Fruit fly (Drosophila melanogaster) whole organism, embryonic: Measurements from ENCODE around the gene Rabex-5.

Experiments used
- CG1024 ChIP-seq: fragments of 200-800 bp; sonication (Bioruptor generic); IDR thresholded peaks from 2 replicates; pipeline ENCODE4 v1.3.6; 2022; ENCODE audit warnings: missing biosample characterization, missing genetic modification characterization
- CG10267 ChIP-seq: fragments of 200-800 bp; sonication (Bioruptor generic); optimal IDR thresholded peaks from 2 replicates; lab custom pipeline; 2018; ENCODE audit warnings: missing biosample characterization, mild to moderate bottlenecking, missing genetic modification characterization, moderate library complexity
- CG11085 ChIP-seq: fragments of 200-800 bp; sonication (Bioruptor generic); IDR thresholded peaks from 2 replicates; pipeline ENCODE4 v1.3.6; 2022; ENCODE audit warnings: missing biosample characterization, missing genetic modification characterization
- CG11696 ChIP-seq: fragments of 200-800 bp; sonication (Bioruptor generic); IDR thresholded peaks from 2 replicates; pipeline ENCODE4 v1.3.6; 2022; ENCODE audit warnings: missing biosample characterization, missing genetic modification characterization
- CG12236 ChIP-seq: fragments of 200-800 bp; sonication (Bioruptor generic); optimal IDR thresholded peaks from 2 replicates; lab custom pipeline; 2016; ENCODE audit warnings: missing biosample characterization, missing genetic modification characterization
- CG12744 ChIP-seq: fragments of 200-800 bp; sonication (Bioruptor generic); optimal IDR thresholded peaks from 2 replicates; lab custom pipeline; 2016; ENCODE audit warnings: missing biosample characterization, missing genetic modification characterization
- CG14965 ChIP-seq: fragments of 200-800 bp; sonication (Bioruptor generic); optimal IDR thresholded peaks from 2 replicates; lab custom pipeline; 2016; ENCODE audit warnings: missing biosample characterization, missing genetic modification characterization, borderline replicate concordance
- CG17186 ChIP-seq: fragments of 200-800 bp; sonication (Bioruptor generic); optimal IDR thresholded peaks from 3 replicates; lab custom pipeline; 2017; ENCODE audit warnings: missing biosample characterization, missing genetic modification reagents, missing genetic modification characterization
- CG17802 ChIP-seq: fragments of 200-800 bp; sonication (Bioruptor generic); optimal IDR thresholded peaks from 2 replicates; lab custom pipeline; 2018; ENCODE audit warnings: missing biosample characterization, mild to moderate bottlenecking, missing genetic modification characterization, moderate library complexity
- CG1792 ChIP-seq: fragments of 200-800 bp; sonication (Bioruptor generic); optimal IDR thresholded peaks from 2 replicates; lab custom pipeline; 2016; ENCODE audit warnings: missing biosample characterization, missing genetic modification characterization
- CG2678 ChIP-seq: fragments of 200-800 bp; sonication (Bioruptor generic); optimal IDR thresholded peaks from 3 replicates; lab custom pipeline; 2019; ENCODE audit warnings: missing biosample characterization, mild to moderate bottlenecking, missing genetic modification characterization, moderate library complexity
- CG43689 ChIP-seq: fragments of 200-800 bp; sonication (Bioruptor generic); IDR thresholded peaks from 2 replicates; pipeline ENCODE4 v1.3.6; 2022; ENCODE audit warnings: missing biosample characterization, missing genetic modification characterization
- CG6654 ChIP-seq: fragments of 200-800 bp; sonication (Bioruptor generic); optimal IDR thresholded peaks from 2 replicates; lab custom pipeline; 2017; ENCODE audit warnings: missing biosample characterization, mild to moderate bottlenecking, missing genetic modification characterization
- CG7556 ChIP-seq: fragments of 200-800 bp; sonication (Bioruptor generic); optimal IDR thresholded peaks from 2 replicates; lab custom pipeline; 2017; ENCODE audit warnings: missing biosample characterization, mild to moderate bottlenecking, missing genetic modification characterization
- CG8765 ChIP-seq: fragments of 200-800 bp; sonication (Bioruptor generic); IDR thresholded peaks from 2 replicates; pipeline ENCODE4 v1.3.6; 2022; ENCODE audit warnings: missing biosample characterization, missing genetic modification characterization
- CG8924 ChIP-seq: fragments of 200-800 bp; optimal IDR thresholded peaks from 3 replicates; lab custom pipeline; 2019; ENCODE audit warnings: missing biosample characterization, mild to moderate bottlenecking, missing genetic modification characterization, moderate library complexity
- CG9932 ChIP-seq: fragments of 200-800 bp; sonication (Bioruptor generic); IDR thresholded peaks from 2 replicates; pipeline ENCODE4 v1.3.6; 2022; ENCODE audit warnings: missing biosample characterization, missing genetic modification characterization
- CoRest ChIP-seq: fragments of 200-800 bp; sonication (Bioruptor generic); optimal IDR thresholded peaks from 3 replicates; lab custom pipeline; 2018; ENCODE audit warnings: missing biosample characterization, mild to moderate bottlenecking, missing genetic modification characterization, moderate library complexity
- ERR ChIP-seq: fragments of 200-800 bp; sonication (Bioruptor generic); optimal IDR thresholded peaks from 2 replicates; lab custom pipeline; 2016; ENCODE audit warnings: missing biosample characterization, missing genetic modification characterization
- Ets97D ChIP-seq: fragments of 200-800 bp; sonication (Bioruptor generic); optimal IDR thresholded peaks from 3 replicates; lab custom pipeline; 2016; ENCODE audit warnings: missing biosample characterization, missing genetic modification characterization
- H15 ChIP-seq: fragments of 200-800 bp; sonication (Bioruptor generic); IDR thresholded peaks from 3 replicates; pipeline ENCODE4 v1.3.6; 2022; ENCODE audit warnings: missing biosample characterization, missing genetic modification characterization
- HLHmδ ChIP-seq: fragments of 200-800 bp; sonication (Bioruptor generic); optimal IDR thresholded peaks from 2 replicates; lab custom pipeline; 2018; ENCODE audit warnings: missing biosample characterization, mild to moderate bottlenecking, missing genetic modification characterization, moderate library complexity
- Hr3 ChIP-seq: fragments of 200-800 bp; sonication (Bioruptor generic); optimal IDR thresholded peaks from 3 replicates; lab custom pipeline; 2016; ENCODE audit warnings: missing biosample characterization, missing genetic modification characterization
- Jarid2 ChIP-seq: fragments of 200-800 bp; sonication (Bioruptor generic); optimal IDR thresholded peaks from 3 replicates; lab custom pipeline; 2017; ENCODE audit warnings: mild to moderate bottlenecking, missing biosample characterization, missing genetic modification reagents, missing genetic modification characterization
- Lhr ChIP-seq: fragments of 200-800 bp; sonication (Bioruptor generic); optimal IDR thresholded peaks from 3 replicates; lab custom pipeline; 2017; ENCODE audit warnings: mild to moderate bottlenecking, missing biosample characterization, missing genetic modification reagents, missing genetic modification characterization
- Meics ChIP-seq: fragments of 200-800 bp; sonication (Bioruptor generic); optimal IDR thresholded peaks from 2 replicates; lab custom pipeline; 2017; ENCODE audit warnings: missing biosample characterization, mild to moderate bottlenecking, missing genetic modification characterization
- NFAT ChIP-seq: fragments of 200-800 bp; sonication (Bioruptor generic); IDR thresholded peaks from 2 replicates; pipeline ENCODE4 v1.3.6; 2022; ENCODE audit warnings: missing biosample characterization, missing genetic modification characterization
- Nf-YA ChIP-seq: fragments of 200-800 bp; sonication (Bioruptor generic); IDR thresholded peaks from 2 replicates; pipeline ENCODE4 v1.3.6; 2022; ENCODE audit warnings: missing biosample characterization, missing genetic modification characterization
- NfI ChIP-seq: fragments of 200-800 bp; sonication (Bioruptor generic); optimal IDR thresholded peaks from 3 replicates; lab custom pipeline; 2018; ENCODE audit warnings: missing biosample characterization, mild to moderate bottlenecking, missing genetic modification characterization, moderate library complexity
- Ravus ChIP-seq: fragments of 200-800 bp; sonication (Bioruptor generic); IDR thresholded peaks from 2 replicates; pipeline ENCODE4 v1.3.6; 2022; ENCODE audit warnings: missing biosample characterization, missing genetic modification characterization
- Sox102F ChIP-seq: fragments of 200-800 bp; sonication (Bioruptor generic); optimal IDR thresholded peaks from 2 replicates; lab custom pipeline; 2018; ENCODE audit warnings: missing biosample characterization, mild to moderate bottlenecking, missing genetic modification characterization, moderate library complexity
- TFAM ChIP-seq: fragments of 200-800 bp; sonication (Bioruptor generic); optimal IDR thresholded peaks from 2 replicates; lab custom pipeline; 2017; ENCODE audit warnings: missing biosample characterization, missing genetic modification characterization, inconsistent platforms
- abd-A ChIP-seq: fragments of 200-800 bp; sonication (Bioruptor generic); optimal IDR thresholded peaks from 3 replicates; lab custom pipeline; 2019; ENCODE audit warnings: missing biosample characterization, mild to moderate bottlenecking, missing genetic modification characterization, moderate library complexity
- az2 ChIP-seq: fragments of 200-800 bp; sonication (Bioruptor generic); optimal IDR thresholded peaks from 3 replicates; lab custom pipeline; 2016; ENCODE audit warnings: missing biosample characterization, missing genetic modification characterization
- chm ChIP-seq: fragments of 200-800 bp; sonication (Bioruptor generic); IDR thresholded peaks from 2 replicates; pipeline ENCODE4 v1.3.6; 2022; ENCODE audit warnings: missing biosample characterization, missing genetic modification characterization
- eyg ChIP-seq: fragments of 200-800 bp; sonication (Bioruptor generic); optimal IDR thresholded peaks from 3 replicates; lab custom pipeline; 2016; ENCODE audit warnings: missing biosample characterization, missing genetic modification characterization
- fd96Cb ChIP-seq: fragments of 200-800 bp; sonication (Bioruptor generic); optimal IDR thresholded peaks from 2 replicates; lab custom pipeline; 2018; ENCODE audit warnings: missing biosample characterization, mild to moderate bottlenecking, missing genetic modification characterization, moderate library complexity
- gce ChIP-seq: fragments of 200-800 bp; sonication (Bioruptor generic); IDR thresholded peaks from 3 replicates; pipeline ENCODE4 v1.3.6; 2022; ENCODE audit warnings: missing biosample characterization, missing genetic modification characterization
- grn ChIP-seq: fragments of 200-800 bp; sonication (Bioruptor generic); optimal IDR thresholded peaks from 3 replicates; lab custom pipeline; 2017; ENCODE audit warnings: missing biosample characterization, missing genetic modification characterization
- gt ChIP-seq: fragments of 200-800 bp; sonication (Bioruptor generic); IDR thresholded peaks from 2 replicates; pipeline ENCODE4 v1.3.6; 2022; ENCODE audit warnings: missing biosample characterization, missing genetic modification characterization
- mld ChIP-seq: fragments of 200-800 bp; sonication (Bioruptor generic); IDR thresholded peaks from 3 replicates; pipeline ENCODE4 v1.3.6; 2022; ENCODE audit warnings: missing biosample characterization, missing genetic modification characterization; ENCODE audit not compliant: partially characterized antibody
- pita ChIP-seq: fragments of 200-800 bp; sonication (Bioruptor generic); optimal IDR thresholded peaks from 2 replicates; lab custom pipeline; 2017; ENCODE audit warnings: missing biosample characterization, mild to moderate bottlenecking, missing genetic modification characterization
- pum ChIP-seq: fragments of 200-800 bp; sonication (Bioruptor generic); optimal IDR thresholded peaks from 2 replicates; lab custom pipeline; 2016; ENCODE audit warnings: missing biosample characterization, missing genetic modification characterization
- salm ChIP-seq: fragments of 200-800 bp; sonication (Bioruptor generic); optimal IDR thresholded peaks from 2 replicates; lab custom pipeline; 2018; ENCODE audit warnings: missing biosample characterization, mild to moderate bottlenecking, missing genetic modification characterization
- seq ChIP-seq: fragments of 200-800 bp; sonication (Bioruptor generic); IDR thresholded peaks from 2 replicates; pipeline ENCODE4 v1.3.6; 2022; ENCODE audit warnings: missing biosample characterization, missing genetic modification characterization
- sim ChIP-seq: fragments of 200-800 bp; sonication (Bioruptor generic); IDR thresholded peaks from 2 replicates; pipeline ENCODE4 v1.3.6; 2022; ENCODE audit warnings: missing biosample characterization, missing genetic modification characterization
- sob ChIP-seq: fragments of 200-800 bp; sonication (Bioruptor generic); IDR thresholded peaks from 2 replicates; pipeline ENCODE4 v1.3.6; 2022; ENCODE audit warnings: missing biosample characterization, missing genetic modification characterization
- stc ChIP-seq: fragments of 200-800 bp; sonication (Bioruptor generic); IDR thresholded peaks from 2 replicates; pipeline ENCODE4 v1.3.6; 2022; ENCODE audit warnings: missing biosample characterization, missing genetic modification characterization
- stwl ChIP-seq: fragments of 200-800 bp; sonication (Bioruptor generic); optimal IDR thresholded peaks from 3 replicates; lab custom pipeline; 2018; ENCODE audit warnings: missing biosample characterization, mild to moderate bottlenecking, missing genetic modification characterization, moderate library complexity
- tll ChIP-seq, 2 experiments: fragments of 200-800 bp in 1 of 2; fragments of >200 bp in 1 of 2; sonication (Bioruptor generic) in 1 of 2; optimal IDR thresholded peaks; 2 replicates each; lab custom pipeline; 2017 to 2019; ENCODE audit warnings: missing biosample characterization in 2 of 2, missing genetic modification characterization in 2 of 2, mild to moderate bottlenecking in 1 of 2, moderate library complexity in 1 of 2

Gene Rabex-5

DNA sequence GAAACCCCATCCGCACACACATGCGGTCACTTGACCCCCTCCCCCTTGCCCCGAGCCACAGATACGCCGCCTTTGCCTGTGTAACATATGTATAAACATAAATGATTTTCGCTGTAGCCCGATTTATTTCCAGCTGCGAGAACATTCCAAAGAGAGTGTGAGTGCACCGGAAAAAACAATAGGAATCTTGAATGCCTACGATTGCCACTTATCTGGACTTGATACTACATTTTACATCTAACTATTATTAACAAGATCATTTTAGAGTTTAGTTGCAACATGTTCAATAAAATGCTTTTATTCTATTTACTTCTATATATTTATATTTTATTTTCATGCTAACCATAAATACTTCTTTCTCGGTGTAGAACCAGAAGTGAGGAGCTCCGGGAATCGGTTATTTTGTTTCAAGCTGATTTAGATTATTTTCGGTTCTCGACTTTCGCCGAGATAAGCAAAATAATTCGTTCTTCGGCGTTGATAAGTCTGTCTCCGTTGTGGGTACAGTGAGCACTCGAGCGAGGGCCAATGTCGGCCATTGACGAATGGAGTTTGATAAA is 4.4 kb downstream of the Rabex-5 start (continued):
- TF ChIP-seq sob (GFP tag; lab: Robert Waterston, UW), result peak; percentile 76
- peak; percentile 75 for TF ChIP-seq az2 (GFP tag; lab: Kevin White, UChicago)
- no peak for TF ChIP-seq Nf-YA (GFP tag; lab: Robert Waterston, UW)
- TF ChIP-seq Sox102F (GFP tag; lab: Kevin White, UChicago), result no peak
- TF ChIP-seq CG17802 (tag; lab: Kevin White, UChicago), result peak; percentile 29
- TF ChIP-seq grn (GFP tag; lab: Kevin White, UChicago), result peak; percentile 80
- peak; percentile 92 for TF ChIP-seq CG8924
- no peak for TF ChIP-seq TFAM (GFP tag; lab: Kevin White, UChicago)
- TF ChIP-seq CG8765 (GFP tag; lab: Robert Waterston, UW), result peak; percentile 61; the same call in 1 of the 2 replicates
- TF ChIP-seq seq, result peak; percentile 52; the same call in 1 of the 2 replicates
- TF ChIP-seq Ets97D (GFP tag; lab: Kevin White, UChicago), result peak; percentile 19
- TF ChIP-seq pum (GFP tag; lab: Kevin White, UChicago), result peak; percentile 2
- TF ChIP-seq gce (GFP tag; lab: Robert Waterston, UW), result peak; percentile 80; the same call in 2 of the 3 replicates
- no peak for TF ChIP-seq tll (GFP tag; optimal IDR thresholded peaks at IDR 0.05; lab: Kevin White, UChicago)
- 0 out of 2 replicates have a peak, but pooled peaks have one; percentile 16 for TF ChIP-seq CG1024 (GFP tag; lab: Robert Waterston, UW)
- TF ChIP-seq CG17186, result no peak
- TF ChIP-seq CG11696 (GFP tag; lab: Robert Waterston, UW), result peak; percentile 69
- TF ChIP-seq Meics (GFP tag; lab: Kevin White, UChicago), result peak; percentile 80
- TF ChIP-seq CG10267, result peak; percentile 84
- peak; percentile 90 for TF ChIP-seq CG2678 (tag; lab: Kevin White, UChicago)
- TF ChIP-seq stwl (tag; lab: Kevin White, UChicago), result peak; percentile 7
- TF ChIP-seq eyg (GFP tag; lab: Kevin White, UChicago), result no peak
- TF ChIP-seq CG12236 (GFP tag; lab: Kevin White, UChicago), result peak; percentile 4
- TF ChIP-seq stc (GFP tag; lab: Robert Waterston, UW), result peak; percentile 74
- no peak for TF ChIP-seq CG12744 (GFP tag; lab: Kevin White, UChicago)
- TF ChIP-seq NFAT (GFP tag; lab: Robert Waterston, UW), result peak; percentile 35; the same call in 1 of the 2 replicates
- peak; percentile 72 for TF ChIP-seq salm (tag; lab: Kevin White, UChicago)
- TF ChIP-seq Lhr (GFP tag; lab: Kevin White, UChicago), result peak; percentile 61
- no peak for TF ChIP-seq gt (GFP tag; lab: Robert Waterston, UW)
- peak; percentile 74; the same call in 1 of the 2 replicates for TF ChIP-seq chm (GFP tag; lab: Robert Waterston, UW)
- TF ChIP-seq mld (GFP tag; lab: Robert Waterston, UW), result no peak
- TF ChIP-seq CG6654 (GFP tag; lab: Kevin White, UChicago), result peak; percentile 46
- TF ChIP-seq CG14965 (GFP tag; lab: Kevin White, UChicago), result no peak
- TF ChIP-seq ERR, result no peak
- peak; percentile 38; the same call in 1 of the 2 replicates for TF ChIP-seq CG43689 (GFP tag; lab: Robert Waterston, UW)
- no peak for TF ChIP-seq pita
- no peak for TF ChIP-seq CG1792 (GFP tag; lab: Kevin White, UChicago)
- TF ChIP-seq sim, result peak; percentile 69; the same call in 1 of the 2 replicates
- peak; percentile 67; the same call in 2 of the 3 replicates for TF ChIP-seq H15 (GFP tag; lab: Robert Waterston, UW)
- TF ChIP-seq Jarid2 (GFP tag; lab: Kevin White, UChicago), result peak; percentile 53
- TF ChIP-seq CG9932 (GFP tag; lab: Robert Waterston, UW), result peak; percentile 68
- TF ChIP-seq CG7556 (GFP tag; lab: Kevin White, UChicago), result peak; percentile 89
- peak; percentile 88 for TF ChIP-seq CoRest (tag; lab: Kevin White, UChicago)
- TF ChIP-seq fd96Cb (tag; lab: Kevin White, UChicago), result peak; percentile 85
- TF ChIP-seq Ravus (GFP tag; lab: Robert Waterston, UW), result peak; percentile 13; the same call in 1 of the 2 replicates
- TF ChIP-seq NfI (GFP tag; lab: Kevin White, UChicago), result peak; percentile 72
- TF ChIP-seq HLHmδ, result no peak
- no peak for TF ChIP-seq CG11085 (GFP tag; lab: Robert Waterston, UW)
- peak; percentile 74 for TF ChIP-seq Hr3 (GFP tag; lab: Kevin White, UChicago)
- no peak for TF ChIP-seq abd-A (tag; lab: Kevin White, UChicago)
